Worm (Caenorhabditis elegans): ENCODE results near the gene dod-24.

The dod-24 gene

ce11 chrIV:12941254-12941653 lies at the start of gene dod-24:
Gene dod-24, minus strand, starts transcription at chrIV:12941354.
- TF ChIP-seq nhr-76 (tag; optimal IDR thresholded peaks at IDR 0.05) (no peak), sptf-1 (tag; optimal IDR thresholded peaks at IDR 0.05) (no peak), M03D4.4 (tag; optimal IDR thresholded peaks at IDR 0.05) (no peak), elt-1 (tag; optimal IDR thresholded peaks at IDR 0.05; ENCODE audit: borderline replicate concordance, insufficient read depth) (no peak), tbx-8 (GFP tag; optimal IDR thresholded peaks at IDR 0.05) (no peak), unc-120 (tag; optimal IDR thresholded peaks at IDR 0.05; ENCODE audit: poor library complexity, severe bottlenecking) (no peak), lin-32 (GFP tag; optimal IDR thresholded peaks at IDR 0.05) (no peak), mep-1 (tag; optimal IDR thresholded peaks at IDR 0.05) (no peak), elt-3 (tag; optimal IDR thresholded peaks at IDR 0.05) (no peak), pha-4 (tag; optimal IDR thresholded peaks at IDR 0.05) (no peak), ces-1 (GFP tag; optimal IDR thresholded peaks at IDR 0.05) (no peak), mab-5 (tag; optimal IDR thresholded peaks at IDR 0.05) (no peak), bed-3 (GFP tag; optimal IDR thresholded peaks at IDR 0.05) (no peak), snpc-4 (tag; optimal IDR thresholded peaks at IDR 0.05) (no peak), drap-1 (GFP tag; optimal IDR thresholded peaks at IDR 0.05) (no peak), mls-2 (tag; optimal IDR thresholded peaks at IDR 0.05) (no peak), unc-39 (tag; optimal IDR thresholded peaks at IDR 0.05) (no peak)

- TF ChIP-seq lin-32 (GFP tag; optimal IDR thresholded peaks at IDR 0.05) (no peak), elt-3 (tag; optimal IDR thresholded peaks at IDR 0.05) (no peak), blmp-1 (tag; optimal IDR thresholded peaks at IDR 0.05) (no peak), ceh-43 (GFP tag; optimal IDR thresholded peaks at IDR 0.05) (no peak), nhr-2 (tag; optimal IDR thresholded peaks at IDR 0.05) (no peak), ztf-11 (tag; optimal IDR thresholded peaks at IDR 0.05) (no peak), cnd-1 (tag; optimal IDR thresholded peaks at IDR 0.05) (no peak), mab-5 (tag; optimal IDR thresholded peaks at IDR 0.05) (no peak), elt-1 (tag; optimal IDR thresholded peaks at IDR 0.05; ENCODE audit: borderline replicate concordance, insufficient read depth) (no peak), nhr-28 (tag; optimal IDR thresholded peaks at IDR 0.05) (no peak), snpc-4 (tag; optimal IDR thresholded peaks at IDR 0.05) (no peak), mep-1 (tag; optimal IDR thresholded peaks at IDR 0.05) (no peak)
These were observed 49.5 kb upstream of the dod-24 start for ce11 chrIV:12990638-12991037.

- TF ChIP-seq ceh-83 (GFP tag; optimal IDR thresholded peaks at IDR 0.05) (no peak), elt-3 (tag; optimal IDR thresholded peaks at IDR 0.05) (no peak), blmp-1 (tag; optimal IDR thresholded peaks at IDR 0.05) (no peak), pha-4 (tag; optimal IDR thresholded peaks at IDR 0.05) (no peak), sptf-1 (tag; optimal IDR thresholded peaks at IDR 0.05) (no peak), ham-2 (GFP tag; optimal IDR thresholded peaks at IDR 0.05) (no peak), sem-2 (GFP tag; optimal IDR thresholded peaks at IDR 0.05) (no peak), unc-120 (tag; optimal IDR thresholded peaks at IDR 0.05; ENCODE audit: poor library complexity, severe bottlenecking) (no peak), lsy-2 (tag; optimal IDR thresholded peaks at IDR 0.05) (no peak), unc-62 (GFP tag; optimal IDR thresholded peaks at IDR 0.05) (no peak), nhr-76 (tag; optimal IDR thresholded peaks at IDR 0.05) (no peak), bed-3 (GFP tag; optimal IDR thresholded peaks at IDR 0.05) (no peak), mls-2 (tag; optimal IDR thresholded peaks at IDR 0.05) (no peak)
These were observed 48.2 kb upstream of the dod-24 start, which contains the start of gene K10D11.6 for ce11 chrIV:12989355-12989754. Gene K10D11.6, minus strand, starts transcription at chrIV:12989455.

ce11 chrIV:12985961-12986360 lies 44.8 kb upstream of the dod-24 start, which contains the start of gene K10D11.3:
Gene K10D11.3, minus strand, starts transcription at chrIV:12986134.
- TF ChIP-seq mep-1 (tag; optimal IDR thresholded peaks at IDR 0.05) (no peak), drap-1 (GFP tag; optimal IDR thresholded peaks at IDR 0.05) (no peak), ham-2 (GFP tag; optimal IDR thresholded peaks at IDR 0.05) (no peak), snpc-4 (tag; optimal IDR thresholded peaks at IDR 0.05) (no peak)

ce11 chrIV:12978307-12979036 lies 37.3 kb upstream of the dod-24 start, which contains the start of gene K10D11.2:
Gene K10D11.2, plus strand, starts transcription at chrIV:12978986.
- TF ChIP-seq mab-5 (tag; optimal IDR thresholded peaks at IDR 0.05) (no peak), pha-4 (tag; optimal IDR thresholded peaks at IDR 0.05) (no peak), lin-32 (GFP tag; optimal IDR thresholded peaks at IDR 0.05) (no peak), unc-120 (tag; optimal IDR thresholded peaks at IDR 0.05; ENCODE audit: poor library complexity, severe bottlenecking) (no peak), lsy-2 (tag; optimal IDR thresholded peaks at IDR 0.05) (no peak), ztf-11 (tag; optimal IDR thresholded peaks at IDR 0.05) (no peak), sem-2 (GFP tag; optimal IDR thresholded peaks at IDR 0.05) (no peak), zip-8 (tag; optimal IDR thresholded peaks at IDR 0.05) (no peak), mls-2 (tag; optimal IDR thresholded peaks at IDR 0.05) (no peak), lin-13 (tag; optimal IDR thresholded peaks at IDR 0.05) (no peak), tbx-8 (GFP tag; optimal IDR thresholded peaks at IDR 0.05) (no peak), nhr-2 (tag; optimal IDR thresholded peaks at IDR 0.05) (no peak), bed-3 (GFP tag; optimal IDR thresholded peaks at IDR 0.05) (no peak), cnd-1 (tag; optimal IDR thresholded peaks at IDR 0.05) (no peak), sptf-1 (tag; optimal IDR thresholded peaks at IDR 0.05) (no peak), ceh-39 (tag; optimal IDR thresholded peaks at IDR 0.05) (no peak), ceh-83 (GFP tag; optimal IDR thresholded peaks at IDR 0.05) (no peak)

All from whole organism, mixed stage, embryonic.